Fruit fly (Drosophila melanogaster) whole organism, prepupa: ENCODE data around the gene CG16965.
A peak's percentile ranks its signal among the peaks of the same experiment; 100 is the strongest.

Experiments used
- Blimp-1 ChIP-seq: fragments of 200-800 bp; sonication (Bioruptor generic); optimal IDR thresholded peaks from 3 replicates; lab custom pipeline; 2017; ENCODE audit warnings: missing biosample characterization, missing genetic modification characterization, mild to moderate bottlenecking, moderate library complexity, missing genetic modification reagents
- CG10631 ChIP-seq: fragments of 200-800 bp; sonication (Bioruptor generic); optimal IDR thresholded peaks from 2 replicates; lab custom pipeline; 2016; ENCODE audit warnings: missing biosample characterization, missing genetic modification characterization
- CG11294 ChIP-seq: fragments of 200-800 bp; sonication (Bioruptor generic); IDR thresholded peaks from 2 replicates; pipeline ENCODE4 v1.3.6; 2022; ENCODE audit warnings: missing biosample characterization, missing genetic modification characterization
- CG11762 ChIP-seq: fragments of 200-800 bp; sonication (Bioruptor generic); optimal IDR thresholded peaks from 3 replicates; lab custom pipeline; 2016; ENCODE audit warnings: missing biosample characterization, missing genetic modification characterization; ENCODE audit not compliant: insufficient read depth
- CG1621 ChIP-seq: fragments of 200-800 bp; sonication (Bioruptor generic); optimal IDR thresholded peaks from 3 replicates; lab custom pipeline; 2018; ENCODE audit warnings: missing biosample characterization, mild to moderate bottlenecking, missing genetic modification characterization
- CG16779 ChIP-seq: fragments of 200-800 bp; sonication (Bioruptor generic); optimal IDR thresholded peaks from 3 replicates; lab custom pipeline; 2017; ENCODE audit warnings: missing biosample characterization, mild to moderate bottlenecking, missing genetic modification characterization
- CG31627 ChIP-seq: fragments of 200-800 bp; sonication (Bioruptor generic); optimal IDR thresholded peaks from 3 replicates; lab custom pipeline; 2016; ENCODE audit warnings: missing biosample characterization, missing genetic modification characterization
- CG32006 ChIP-seq: fragments of 200-800 bp; sonication (Bioruptor generic); optimal IDR thresholded peaks from 3 replicates; lab custom pipeline; 2017; ENCODE audit warnings: missing biosample characterization, mild to moderate bottlenecking, missing genetic modification characterization
- CG34406 ChIP-seq: fragments of 200-800 bp; sonication (Bioruptor generic); optimal IDR thresholded peaks from 3 replicates; lab custom pipeline; 2016; ENCODE audit warnings: missing biosample characterization, missing genetic modification characterization
- CG3919 ChIP-seq: fragments of 200-800 bp; sonication (Bioruptor generic); optimal IDR thresholded peaks from 3 replicates; lab custom pipeline; 2016; ENCODE audit warnings: missing biosample characterization, missing genetic modification characterization
- CG4318 ChIP-seq: fragments of 200-800 bp; sonication (Bioruptor generic); optimal IDR thresholded peaks from 3 replicates; lab custom pipeline; 2017; ENCODE audit warnings: missing biosample characterization, mild to moderate bottlenecking, missing genetic modification characterization
- CG6163 ChIP-seq: fragments of 200-800 bp; sonication (Bioruptor generic); IDR thresholded peaks from 3 replicates; pipeline ENCODE4 v1.3.6; 2022; ENCODE audit warnings: missing biosample characterization, missing genetic modification characterization
- CG6276 ChIP-seq: fragments of 200-800 bp; sonication (Bioruptor generic); optimal IDR thresholded peaks from 2 replicates; lab custom pipeline; 2017; ENCODE audit warnings: missing biosample characterization, mild to moderate bottlenecking, missing genetic modification characterization
- CG6792 ChIP-seq: fragments of 200-800 bp; sonication (Bioruptor generic); optimal IDR thresholded peaks from 3 replicates; lab custom pipeline; 2016; ENCODE audit warnings: missing biosample characterization, missing genetic modification characterization
- CG6808 ChIP-seq: fragments of 200-800 bp; sonication (Bioruptor generic); optimal IDR thresholded peaks from 3 replicates; lab custom pipeline; 2017; ENCODE audit warnings: missing biosample characterization, missing genetic modification characterization, mild to moderate bottlenecking, moderate library complexity, missing genetic modification reagents
- CG6854 ChIP-seq: fragments of 200-800 bp; sonication (Bioruptor generic); optimal IDR thresholded peaks from 2 replicates; lab custom pipeline; 2017; ENCODE audit warnings: missing biosample characterization, mild to moderate bottlenecking, missing genetic modification characterization
- CG7368 ChIP-seq: fragments of 200-800 bp; sonication (Bioruptor generic); optimal IDR thresholded peaks from 3 replicates; lab custom pipeline; 2016; ENCODE audit warnings: missing biosample characterization, missing genetic modification characterization
- CG8119 ChIP-seq: fragments of 200-800 bp; sonication (Bioruptor generic); IDR thresholded peaks from 3 replicates; pipeline ENCODE4 v1.3.6; 2022; ENCODE audit warnings: missing biosample characterization, missing genetic modification characterization
- CG8319 ChIP-seq: fragments of 200-800 bp; sonication (Bioruptor generic); optimal IDR thresholded peaks from 3 replicates; lab custom pipeline; 2016; ENCODE audit warnings: missing biosample characterization, missing genetic modification characterization
- CG9139 ChIP-seq: fragments of 200-800 bp; sonication (Bioruptor generic); optimal IDR thresholded peaks from 3 replicates; lab custom pipeline; 2017; ENCODE audit warnings: missing biosample characterization, mild to moderate bottlenecking, missing genetic modification characterization
- Eip75B ChIP-seq: fragments of 200-800 bp; sonication (Bioruptor generic); optimal IDR thresholded peaks from 3 replicates; lab custom pipeline; 2016; ENCODE audit warnings: missing biosample characterization, missing genetic modification characterization
- Eip78C ChIP-seq: fragments of 200-800 bp; sonication (Bioruptor generic); peaks from one replicate; lab custom pipeline; 2016; ENCODE audit warnings: missing biosample characterization, missing genetic modification characterization
- Eip93F ChIP-seq: fragments of 200-800 bp; sonication (Bioruptor generic); optimal IDR thresholded peaks from 2 replicates; lab custom pipeline; 2016; ENCODE audit warnings: missing biosample characterization, mild to moderate bottlenecking, missing genetic modification characterization
- Ets21C ChIP-seq: fragments of 200-800 bp; sonication (Bioruptor generic); optimal IDR thresholded peaks from 3 replicates; lab custom pipeline; 2016; ENCODE audit warnings: missing biosample characterization, missing genetic modification characterization
- Gug ChIP-seq: fragments of 200-800 bp; sonication (Bioruptor generic); IDR thresholded peaks from 2 replicates; pipeline ENCODE4 v1.3.6; 2022; ENCODE audit warnings: missing biosample characterization, missing genetic modification characterization
- Hr38 ChIP-seq: sonication (Bioruptor generic); optimal IDR thresholded peaks from 2 replicates; lab custom pipeline; 2016; ENCODE audit warnings: missing biosample characterization, missing genetic modification characterization
- Hr39 ChIP-seq: fragments of 200-800 bp; sonication (Bioruptor generic); optimal IDR thresholded peaks from 2 replicates; lab custom pipeline; 2016; ENCODE audit warnings: missing biosample characterization, missing genetic modification characterization
- Lpt ChIP-seq: fragments of 200-800 bp; sonication (Bioruptor generic); optimal IDR thresholded peaks from 3 replicates; lab custom pipeline; 2016; ENCODE audit warnings: missing biosample characterization, missing genetic modification characterization
- Met ChIP-seq: fragments of 200-800 bp; sonication (Bioruptor generic); optimal IDR thresholded peaks from 3 replicates; lab custom pipeline; 2016; ENCODE audit warnings: missing biosample characterization, missing genetic modification characterization
- OdsH ChIP-seq: fragments of 200-800 bp; sonication (Bioruptor generic); optimal IDR thresholded peaks from 3 replicates; lab custom pipeline; 2016; ENCODE audit warnings: missing biosample characterization, missing genetic modification characterization
- Smox ChIP-seq: fragments of 200-800 bp; sonication (Bioruptor generic); optimal IDR thresholded peaks from 3 replicates; lab custom pipeline; 2016; ENCODE audit warnings: missing biosample characterization, missing genetic modification characterization
- Sox102F ChIP-seq: fragments of 200-800 bp; sonication (Bioruptor generic); optimal IDR thresholded peaks from 2 replicates; lab custom pipeline; 2016; ENCODE audit warnings: missing biosample characterization, mild to moderate bottlenecking, missing genetic modification characterization
- Sox14 ChIP-seq: fragments of 200-800 bp; sonication (Bioruptor generic); optimal IDR thresholded peaks from 3 replicates; lab custom pipeline; 2016; ENCODE audit warnings: missing biosample characterization, missing genetic modification characterization
- Sox15 ChIP-seq: fragments of 200-800 bp; sonication (Bioruptor generic); optimal IDR thresholded peaks from 3 replicates; lab custom pipeline; 2016; ENCODE audit warnings: missing biosample characterization, missing genetic modification characterization
- achi ChIP-seq: fragments of 200-800 bp; sonication (Bioruptor generic); optimal IDR thresholded peaks from 3 replicates; lab custom pipeline; 2016; ENCODE audit warnings: missing biosample characterization, missing genetic modification characterization
- acj6 ChIP-seq: fragments of 200-800 bp; sonication (Bioruptor generic); optimal IDR thresholded peaks from 3 replicates; lab custom pipeline; 2016; ENCODE audit warnings: missing biosample characterization, missing genetic modification characterization
- cyc ChIP-seq: fragments of 200-800 bp; sonication (Bioruptor generic); optimal IDR thresholded peaks from 3 replicates; lab custom pipeline; 2016; ENCODE audit warnings: missing biosample characterization, missing genetic modification characterization
- dac ChIP-seq: fragments of 200-800 bp; sonication (Bioruptor generic); optimal IDR thresholded peaks from 2 replicates; lab custom pipeline; 2017; ENCODE audit warnings: missing biosample characterization, mild to moderate bottlenecking, missing genetic modification characterization
- dsx ChIP-seq: fragments of 200-800 bp; optimal IDR thresholded peaks from 3 replicates; lab custom pipeline; 2019; ENCODE audit warnings: missing biosample characterization, mild to moderate bottlenecking, missing genetic modification characterization, moderate library complexity; ENCODE audit not compliant: poor library complexity, severe bottlenecking
- eg ChIP-seq: fragments of 200-800 bp; sonication (Bioruptor generic); IDR thresholded peaks from 3 replicates; pipeline ENCODE4 v1.3.6; 2022; ENCODE audit warnings: missing biosample characterization, missing genetic modification characterization
- esn ChIP-seq: fragments of 200-800 bp; sonication (Bioruptor generic); optimal IDR thresholded peaks from 2 replicates; lab custom pipeline; 2016; ENCODE audit warnings: missing biosample characterization, mild to moderate bottlenecking, missing genetic modification characterization, moderate library complexity
- fkh ChIP-seq: fragments of 200-800 bp; sonication (Bioruptor generic); optimal IDR thresholded peaks from 3 replicates; lab custom pipeline; 2017; ENCODE audit warnings: missing biosample characterization, mild to moderate bottlenecking, missing genetic modification characterization, moderate library complexity
- lz ChIP-seq: fragments of 200-800 bp; sonication (Bioruptor generic); optimal IDR thresholded peaks from 3 replicates; lab custom pipeline; 2016; ENCODE audit warnings: missing biosample characterization, missing genetic modification characterization
- net ChIP-seq: fragments of 200-800 bp; sonication (Bioruptor generic); optimal IDR thresholded peaks from 3 replicates; lab custom pipeline; 2016; ENCODE audit warnings: missing biosample characterization, missing genetic modification characterization
- pdm3 ChIP-seq: fragments of 200-800 bp; sonication (Bioruptor generic); optimal IDR thresholded peaks from 3 replicates; lab custom pipeline; 2016; ENCODE audit warnings: missing biosample characterization, missing genetic modification characterization
- salr ChIP-seq, 2 experiments: fragments of 200-800 bp; sonication (Bioruptor generic); optimal IDR thresholded peaks; 3 replicates each; lab custom pipeline; 2016 to 2018; ENCODE audit warnings: missing biosample characterization in 2 of 2, missing genetic modification characterization in 2 of 2, mild to moderate bottlenecking in 1 of 2
- spab ChIP-seq: fragments of 200-800 bp; sonication (Bioruptor generic); optimal IDR thresholded peaks from 2 replicates; lab custom pipeline; 2017; ENCODE audit warnings: missing biosample characterization, mild to moderate bottlenecking, missing genetic modification characterization, missing genetic modification reagents
- ss ChIP-seq, 2 experiments: fragments of 200-800 bp; sonication (Bioruptor generic); optimal IDR thresholded peaks; 2 replicates in 1 of 2; 3 replicates in 1 of 2; lab custom pipeline; 2017 to 2018; ENCODE audit warnings: mild to moderate bottlenecking in 2 of 2, missing biosample characterization in 2 of 2, missing genetic modification characterization in 2 of 2, moderate library complexity in 1 of 2
- svp ChIP-seq: fragments of 200-800 bp; sonication (Bioruptor generic); peaks from one replicate; lab custom pipeline; 2016; ENCODE audit warnings: missing biosample characterization, missing genetic modification characterization
- vri ChIP-seq: fragments of 200-800 bp; sonication (Bioruptor generic); optimal IDR thresholded peaks from 3 replicates; lab custom pipeline; 2016; ENCODE audit warnings: missing biosample characterization, mild to moderate bottlenecking, missing genetic modification characterization

CG16965 gene

DNA sequence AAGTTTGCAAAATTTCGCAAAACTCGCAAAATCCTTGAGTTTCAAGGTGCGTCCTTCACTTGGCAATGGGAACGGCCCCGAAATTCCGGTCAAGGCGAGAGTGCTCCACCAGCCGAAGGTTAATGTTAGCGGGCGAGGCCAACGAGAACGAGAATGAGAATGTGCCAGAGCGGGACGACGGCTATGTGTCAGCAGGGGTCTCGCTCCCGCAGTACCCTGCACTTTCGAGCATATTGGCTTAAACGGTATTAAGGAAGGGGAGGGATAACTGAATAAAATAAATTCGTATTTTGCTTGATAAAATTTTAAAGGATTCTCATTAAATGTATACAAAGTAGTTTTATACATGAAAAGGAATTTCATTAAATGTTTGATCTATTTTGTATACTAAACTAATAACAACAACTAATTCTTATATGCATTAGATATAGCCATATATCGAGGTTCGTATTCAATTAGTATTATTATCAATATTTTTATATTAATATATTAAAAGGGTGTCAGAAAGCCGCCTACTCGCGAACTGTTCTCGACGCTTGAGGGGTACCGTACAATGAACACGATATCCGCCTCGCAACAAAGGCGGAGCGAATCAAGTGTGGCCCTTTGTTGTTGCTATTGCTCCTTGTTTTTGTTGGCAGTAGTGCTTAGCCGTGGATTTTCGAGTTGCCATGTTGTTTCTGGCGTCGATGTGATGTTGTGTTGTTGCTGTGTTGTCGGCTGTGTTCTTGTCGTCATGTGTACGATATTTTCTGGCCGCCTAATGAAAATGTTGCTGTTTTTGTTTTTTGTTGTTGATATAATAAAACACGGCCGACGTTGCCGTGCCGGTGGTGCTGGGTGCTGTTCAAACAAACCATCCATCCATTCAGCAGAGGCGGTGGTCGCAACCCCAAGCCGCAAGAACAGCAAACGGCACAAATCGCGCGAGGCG, 25.3 kb downstream of the CG16965 start:
- TF ChIP-seq ss (GFP tag; optimal IDR thresholded peaks at IDR 0.05; lab: Kevin White, UChicago) (peak; percentile 91 to 96), Sox102F (GFP tag; lab: Kevin White, UChicago) (peak; percentile 52), Blimp-1 (peak; percentile 97), CG6854 (GFP tag; lab: Kevin White, UChicago) (no peak), CG34406 (GFP tag; lab: Kevin White, UChicago) (peak; percentile 91), Ets21C (peak; percentile 59), lz (GFP tag; lab: Kevin White, UChicago) (peak; percentile 77), eg (no peak), pdm3 (GFP tag; lab: Kevin White, UChicago) (peak; percentile 78), esn (GFP tag; lab: Kevin White, UChicago) (peak; percentile 87), dac (peak; percentile 57), CG10631 (GFP tag; lab: Kevin White, UChicago) (peak; percentile 93), spab (GFP tag; lab: Kevin White, UChicago) (peak; percentile 90), net (GFP tag; lab: Kevin White, UChicago) (peak; percentile 82), achi (GFP tag; lab: Kevin White, UChicago) (peak; percentile 89), Eip78C (peak; percentile 96), acj6 (GFP tag; lab: Kevin White, UChicago) (peak; percentile 88), Sox14 (peak; percentile 59), Hr39 (peak; percentile 70), Hr38 (no peak), CG8319 (GFP tag; lab: Kevin White, UChicago) (peak; percentile 76), Met (GFP tag; lab: Kevin White, UChicago) (peak; percentile 74), CG6163 (GFP tag; lab: Robert Waterston, UW) (no peak), cyc (GFP tag; lab: Kevin White, UChicago) (peak; percentile 82), CG32006 (GFP tag; lab: Kevin White, UChicago) (peak; percentile 93), fkh (peak; percentile 97), CG11294 (GFP tag; lab: Robert Waterston, UW) (no peak), CG9139 (GFP tag; lab: Kevin White, UChicago) (peak; percentile 87), CG4318 (GFP tag; lab: Kevin White, UChicago) (peak; percentile 86), CG11762 (GFP tag; lab: Kevin White, UChicago) (peak; percentile 84), Lpt (GFP tag; lab: Kevin White, UChicago) (peak; percentile 76), Sox15 (peak; percentile 78), OdsH (GFP tag; lab: Kevin White, UChicago) (peak; percentile 90), CG16779 (tag; lab: Kevin White, UChicago) (peak; percentile 88), Eip75B (GFP tag; lab: Kevin White, UChicago) (peak; percentile 90), CG6808 (GFP tag; lab: Kevin White, UChicago) (peak; percentile 93), Smox (GFP tag; lab: Kevin White, UChicago) (peak; percentile 72), vri (no peak), dsx (GFP tag; lab: Kevin White, UChicago) (peak; percentile 80), CG8119 (no peak), CG7368 (GFP tag; lab: Kevin White, UChicago) (peak; percentile 81), CG1621 (tag; lab: Kevin White, UChicago) (no peak), CG6792 (GFP tag; lab: Kevin White, UChicago) (peak; percentile 85), Eip93F (GFP tag; lab: Kevin White, UChicago) (no peak), salr (GFP tag; optimal IDR thresholded peaks at IDR 0.05; lab: Kevin White, UChicago) (peak; percentile 24 to 94), CG6276 (GFP tag; lab: Kevin White, UChicago) (peak; percentile 83), Gug (GFP tag; lab: Robert Waterston, UW) (no peak), CG3919 (GFP tag; lab: Kevin White, UChicago) (peak; percentile 83), CG31627 (peak; percentile 75), svp (GFP tag; lab: Kevin White, UChicago) (peak; percentile 98)
